Fruit fly (Drosophila melanogaster) S2 (cell line): Measurements from ENCODE around the gene CG8539.

Source experiments
- CG8478 ChIP-seq: fragments of >200 bp; optimal IDR thresholded peaks from 2 replicates; lab custom pipeline; 2018
- CTCF ChIP-seq, 2 experiments: fragments of >200 bp; optimal IDR thresholded peaks; 2 replicates each; lab custom pipeline; 2018

dm6 chr3L:7530461-7531338 lies 32.1 kb upstream of the CG8539 start:
- TF ChIP-seq CG8478 (lab: Kevin White, UChicago) (no peak), CTCF (optimal IDR thresholded peaks at IDR 0.05; lab: Kevin White, UChicago) (no peak)
